Fruit fly (Drosophila melanogaster): ENCODE results near the gene CG42594.

CG42594 gene

DNA sequence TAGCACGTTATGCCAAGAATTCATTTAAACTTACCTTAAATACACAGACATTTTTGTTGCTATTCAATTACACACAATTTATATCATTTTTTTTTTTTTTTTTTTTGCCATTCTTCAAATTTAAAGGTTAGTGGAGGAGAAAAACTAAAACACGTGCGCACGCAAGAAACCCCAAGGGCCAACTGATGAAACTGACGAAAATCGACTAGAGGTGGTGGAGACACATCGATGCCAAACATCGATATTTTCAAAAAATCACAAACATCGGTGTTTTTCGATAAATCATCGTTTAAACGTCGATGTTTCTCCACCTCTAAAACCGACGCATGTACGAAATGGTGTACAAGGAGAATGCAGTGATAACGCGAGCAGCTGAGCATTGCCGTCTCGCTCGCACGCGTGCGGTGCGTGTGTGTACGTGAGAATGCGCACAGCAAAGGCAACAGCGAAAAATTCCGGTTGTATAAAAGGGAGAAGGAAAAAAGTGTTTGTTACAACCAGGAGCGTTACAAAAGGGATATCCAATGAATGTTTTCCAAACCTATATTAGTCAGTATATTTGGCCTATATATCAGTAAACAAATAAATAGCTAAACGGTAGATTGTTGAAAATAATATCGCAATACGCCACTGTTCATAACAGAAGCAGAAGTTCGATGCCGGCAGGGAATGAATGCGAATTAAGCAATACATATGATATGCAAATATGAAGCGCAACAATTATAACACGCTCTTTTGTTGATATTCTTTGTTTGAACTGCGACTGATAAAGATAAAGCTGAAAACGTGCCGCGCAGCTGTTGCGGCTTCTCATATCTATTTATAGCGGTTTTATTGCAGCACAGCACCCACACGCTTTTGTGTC is 95.6 kb downstream of the CG42594 start (continued):
- TF ChIP-seq wek (GFP tag; optimal IDR thresholded peaks at IDR 0.05): peak; percentile 21
- TF ChIP-seq az2 (GFP tag; optimal IDR thresholded peaks at IDR 0.05): no peak
- TF ChIP-seq sr (GFP tag; IDR thresholded peaks at IDR 0.05): no peak
- TF ChIP-seq Lhr (GFP tag; optimal IDR thresholded peaks at IDR 0.05): peak; percentile 98
- TF ChIP-seq Ets97D (GFP tag; optimal IDR thresholded peaks at IDR 0.05): no peak
- TF ChIP-seq CG2889 (GFP tag; IDR thresholded peaks at IDR 0.05): no peak
- peak; percentile 38; the same call in 1 of the 2 replicates for TF ChIP-seq CG6272 (GFP tag; IDR thresholded peaks at IDR 0.05)
- no peak for TF ChIP-seq Ssrp (tag; optimal IDR thresholded peaks at IDR 0.05)
- no peak for TF ChIP-seq sqz (GFP tag; optimal IDR thresholded peaks at IDR 0.05)
- no peak for TF ChIP-seq stc (GFP tag; IDR thresholded peaks at IDR 0.05)
- TF ChIP-seq Sry-δ (GFP tag; optimal IDR thresholded peaks at IDR 0.05): peak; percentile 88
- TF ChIP-seq CG3281 (GFP tag; optimal IDR thresholded peaks at IDR 0.05): no peak
- TF ChIP-seq CG8281 (tag; optimal IDR thresholded peaks at IDR 0.05): no peak
- TF ChIP-seq CG1792 (GFP tag; optimal IDR thresholded peaks at IDR 0.05): no peak
- TF ChIP-seq tin (GFP tag; optimal IDR thresholded peaks at IDR 0.05): no peak
- TF ChIP-seq pzg (GFP tag; optimal IDR thresholded peaks at IDR 0.05): peak; percentile 57
- TF ChIP-seq gcm2 (GFP tag; optimal IDR thresholded peaks at IDR 0.05): no peak
- no peak for TF ChIP-seq sim (GFP tag; IDR thresholded peaks at IDR 0.05)
- no peak for TF ChIP-seq ro (GFP tag; IDR thresholded peaks at IDR 0.05)
- TF ChIP-seq BtbVII (GFP tag; optimal IDR thresholded peaks at IDR 0.05): peak; percentile 27
- TF ChIP-seq bsh (GFP tag; optimal IDR thresholded peaks at IDR 0.05): no peak
- peak; percentile 56 for TF ChIP-seq Med (GFP tag)
- no peak for TF ChIP-seq sc (optimal IDR thresholded peaks at IDR 0.05)
- TF ChIP-seq sc (GFP tag; optimal IDR thresholded peaks at IDR 0.05): no peak
- no peak for TF ChIP-seq D19A (tag; optimal IDR thresholded peaks at IDR 0.05)
- TF ChIP-seq CG14965 (GFP tag; optimal IDR thresholded peaks at IDR 0.05; ENCODE audit: borderline replicate concordance): no peak
- peak; percentile 93 for TF ChIP-seq CG33213 (GFP tag; optimal IDR thresholded peaks at IDR 0.05)
- peak; percentile 95 for TF ChIP-seq psq (GFP tag; optimal IDR thresholded peaks at IDR 0.05)
- TF ChIP-seq ewg (GFP tag; optimal IDR thresholded peaks at IDR 0.05): peak; percentile 52
- peak; percentile 29 for TF ChIP-seq HLHmδ (GFP tag; optimal IDR thresholded peaks at IDR 0.05)
- TF ChIP-seq CG17829 (tag; optimal IDR thresholded peaks at IDR 0.05): no peak
- TF ChIP-seq GATAe (GFP tag; conservative IDR thresholded peaks at IDR 0.05): no peak
- TF ChIP-seq CG33557 (GFP tag; optimal IDR thresholded peaks at IDR 0.05): no peak
- no peak for TF ChIP-seq Gsc (GFP tag; IDR thresholded peaks at IDR 0.05)
- TF ChIP-seq danr (GFP tag; IDR thresholded peaks at IDR 0.05): no peak
- no peak for TF ChIP-seq hb (GFP tag; IDR thresholded peaks at IDR 0.05; ENCODE audit: partially characterized antibody)
- peak; percentile 92 for TF ChIP-seq nau (GFP tag; optimal IDR thresholded peaks at IDR 0.05)
- peak; percentile 9 for TF ChIP-seq CG17359 (tag; optimal IDR thresholded peaks at IDR 0.05)
- no peak for TF ChIP-seq CG4707 (GFP tag; optimal IDR thresholded peaks at IDR 0.05)
- peak; percentile 2 for TF ChIP-seq CG6813 (GFP tag; optimal IDR thresholded peaks at IDR 0.05)

Data from whole organism, embryonic.